Fruit fly (Drosophila melanogaster) whole organism, embryonic: ENCODE measurements around the gene CG14568.
A peak's percentile ranks its signal among the peaks of the same experiment; 100 is the strongest.

Experiments
- ATbp ChIP-seq: fragments of 200-800 bp; sonication (Bioruptor generic); optimal IDR thresholded peaks from 2 replicates; lab custom pipeline; 2017; ENCODE audit warnings: missing biosample characterization, mild to moderate bottlenecking, missing genetic modification characterization, missing genetic modification reagents
- Abd-B ChIP-seq: fragments of 200-800 bp; sonication (Bioruptor generic); optimal IDR thresholded peaks from 2 replicates; lab custom pipeline; 2018; ENCODE audit warnings: missing biosample characterization, mild to moderate bottlenecking, missing genetic modification characterization, moderate library complexity
- Atf6 ChIP-seq: fragments of 200-800 bp; sonication (Bioruptor generic); IDR thresholded peaks from 2 replicates; pipeline ENCODE4 v1.3.6; 2022; ENCODE audit warnings: missing biosample characterization, missing genetic modification characterization
- CG11085 ChIP-seq: fragments of 200-800 bp; sonication (Bioruptor generic); IDR thresholded peaks from 2 replicates; pipeline ENCODE4 v1.3.6; 2022; ENCODE audit warnings: missing biosample characterization, missing genetic modification characterization
- CG11247 ChIP-seq: fragments of 200-800 bp; sonication (Bioruptor generic); IDR thresholded peaks from 2 replicates; pipeline ENCODE4 v1.3.6; 2022; ENCODE audit warnings: missing biosample characterization, missing genetic modification characterization
- CG12104 ChIP-seq: fragments of 200-800 bp; sonication (Bioruptor generic); optimal IDR thresholded peaks from 3 replicates; lab custom pipeline; 2016; ENCODE audit warnings: missing biosample characterization, missing genetic modification characterization
- CG15269 ChIP-seq: fragments of 200-800 bp; sonication (Bioruptor generic); optimal IDR thresholded peaks from 2 replicates; lab custom pipeline; 2018; ENCODE audit warnings: missing biosample characterization, mild to moderate bottlenecking, missing genetic modification characterization, moderate library complexity
- CG15479 ChIP-seq: fragments of 200-800 bp; sonication (Bioruptor generic); optimal IDR thresholded peaks from 3 replicates; lab custom pipeline; 2019; ENCODE audit warnings: missing biosample characterization, mild to moderate bottlenecking, missing genetic modification characterization, moderate library complexity
- CG3163 ChIP-seq: fragments of 200-800 bp; sonication (Bioruptor generic); optimal IDR thresholded peaks from 3 replicates; lab custom pipeline; 2016; ENCODE audit warnings: missing biosample characterization, missing genetic modification characterization
- CG7839 ChIP-seq: fragments of 200-800 bp; sonication (Bioruptor generic); optimal IDR thresholded peaks from 3 replicates; lab custom pipeline; 2018; ENCODE audit warnings: missing biosample characterization, mild to moderate bottlenecking, missing genetic modification characterization, moderate library complexity
- CG7987 ChIP-seq: fragments of 200-800 bp; sonication (Bioruptor generic); optimal IDR thresholded peaks from 2 replicates; lab custom pipeline; 2018; ENCODE audit warnings: missing biosample characterization, mild to moderate bottlenecking, missing genetic modification characterization, moderate library complexity
- CG8290 ChIP-seq, 3 experiments: fragments of 200-800 bp; sonication (Bioruptor generic); optimal IDR thresholded peaks; 2 replicates each; lab custom pipeline; 2016 to 2019; ENCODE audit warnings: missing biosample characterization in 3 of 3, missing genetic modification characterization in 3 of 3, mild to moderate bottlenecking in 2 of 3, moderate library complexity in 1 of 3
- CG8359 ChIP-seq: fragments of 200-800 bp; sonication (Bioruptor generic); optimal IDR thresholded peaks from 2 replicates; lab custom pipeline; 2017; ENCODE audit warnings: missing biosample characterization, mild to moderate bottlenecking, missing genetic modification characterization, borderline replicate concordance
- D19A ChIP-seq: fragments of 200-800 bp; optimal IDR thresholded peaks from 3 replicates; lab custom pipeline; 2019; ENCODE audit warnings: missing biosample characterization, mild to moderate bottlenecking, missing genetic modification characterization, moderate library complexity
- Dad ChIP-seq: fragments of 200-800 bp; sonication (Bioruptor generic); optimal IDR thresholded peaks from 3 replicates; lab custom pipeline; 2016; ENCODE audit warnings: missing biosample characterization, missing genetic modification characterization
- Drgx ChIP-seq: fragments of 200-800 bp; sonication (Bioruptor generic); IDR thresholded peaks from 2 replicates; pipeline ENCODE4 v1.3.6; 2022; ENCODE audit warnings: missing biosample characterization, missing genetic modification characterization
- ERR ChIP-seq: fragments of 200-800 bp; sonication (Bioruptor generic); optimal IDR thresholded peaks from 2 replicates; lab custom pipeline; 2016; ENCODE audit warnings: missing biosample characterization, missing genetic modification characterization
- Hand ChIP-seq: fragments of 200-800 bp; sonication (Bioruptor generic); optimal IDR thresholded peaks from 2 replicates; lab custom pipeline; 2017; ENCODE audit warnings: mild to moderate bottlenecking, missing biosample characterization, missing genetic modification reagents, missing genetic modification characterization
- Hey ChIP-seq: fragments of 200-800 bp; sonication (Bioruptor generic); optimal IDR thresholded peaks from 3 replicates; lab custom pipeline; 2018; ENCODE audit warnings: missing biosample characterization, mild to moderate bottlenecking, missing genetic modification characterization
- HmgZ ChIP-seq: fragments of 200-800 bp; sonication (Bioruptor generic); optimal IDR thresholded peaks from 2 replicates; lab custom pipeline; 2018; ENCODE audit warnings: missing biosample characterization, mild to moderate bottlenecking, missing genetic modification characterization
- Hr39 ChIP-seq: fragments of >200 bp; optimal IDR thresholded peaks from 2 replicates; lab custom pipeline; 2017
- Kr ChIP-seq: fragments of 200-800 bp; sonication (Bioruptor generic); optimal IDR thresholded peaks from 2 replicates; lab custom pipeline; 2017; ENCODE audit warnings: missing biosample characterization, mild to moderate bottlenecking, missing genetic modification characterization
- NFAT ChIP-seq: fragments of 200-800 bp; sonication (Bioruptor generic); IDR thresholded peaks from 2 replicates; pipeline ENCODE4 v1.3.6; 2022; ENCODE audit warnings: missing biosample characterization, missing genetic modification characterization
- Neu2 ChIP-seq: fragments of 200-800 bp; sonication (Bioruptor generic); optimal IDR thresholded peaks from 3 replicates; lab custom pipeline; 2016; ENCODE audit warnings: missing biosample characterization, missing genetic modification characterization, borderline replicate concordance
- Pdp1 ChIP-seq, 2 experiments: fragments of 200-800 bp; sonication (Bioruptor generic); optimal IDR thresholded peaks; 3 replicates each; lab custom pipeline; 2016; ENCODE audit warnings: missing biosample characterization in 2 of 2, missing genetic modification characterization in 2 of 2, mild to moderate bottlenecking in 1 of 2, moderate library complexity in 1 of 2
- Sox100B ChIP-seq: fragments of 200-800 bp; sonication (Bioruptor generic); optimal IDR thresholded peaks from 3 replicates; lab custom pipeline; 2018; ENCODE audit warnings: missing biosample characterization, mild to moderate bottlenecking, missing genetic modification characterization
- Sry-δ ChIP-seq: fragments of 200-800 bp; sonication (Bioruptor generic); optimal IDR thresholded peaks from 2 replicates; lab custom pipeline; 2016; ENCODE audit warnings: missing biosample characterization, missing genetic modification characterization
- ato ChIP-seq: fragments of 200-800 bp; sonication (Bioruptor generic); IDR thresholded peaks from 2 replicates; pipeline ENCODE4 v1.3.6; 2022; ENCODE audit warnings: missing biosample characterization, missing genetic modification characterization; ENCODE audit not compliant: partially characterized antibody
- chm ChIP-seq: fragments of 200-800 bp; sonication (Bioruptor generic); IDR thresholded peaks from 2 replicates; pipeline ENCODE4 v1.3.6; 2022; ENCODE audit warnings: missing biosample characterization, missing genetic modification characterization
- crol ChIP-seq: fragments of 200-800 bp; sonication (Bioruptor generic); IDR thresholded peaks from 2 replicates; pipeline ENCODE4 v1.3.6; 2022; ENCODE audit warnings: missing biosample characterization, missing genetic modification characterization
- dan ChIP-seq: fragments of 200-800 bp; sonication (Bioruptor generic); IDR thresholded peaks from 2 replicates; pipeline ENCODE4 v1.3.6; 2022; ENCODE audit warnings: missing biosample characterization, missing genetic modification characterization
- danr ChIP-seq: fragments of 200-800 bp; sonication (Bioruptor generic); IDR thresholded peaks from 2 replicates; pipeline ENCODE4 v1.3.6; 2022; ENCODE audit warnings: missing biosample characterization, missing genetic modification characterization
- emc ChIP-seq: fragments of 200-800 bp; sonication (Bioruptor generic); optimal IDR thresholded peaks from 2 replicates; lab custom pipeline; 2016; ENCODE audit warnings: missing biosample characterization, missing genetic modification characterization
- exex ChIP-seq: fragments of 200-800 bp; sonication (Bioruptor generic); optimal IDR thresholded peaks from 4 replicates; lab custom pipeline; 2018; ENCODE audit warnings: missing biosample characterization, mild to moderate bottlenecking, missing genetic modification characterization, moderate library complexity
- fd102C ChIP-seq: fragments of 200-800 bp; sonication (Bioruptor generic); optimal IDR thresholded peaks from 2 replicates; lab custom pipeline; 2018; ENCODE audit warnings: missing biosample characterization, mild to moderate bottlenecking, missing genetic modification characterization, moderate library complexity
- gce ChIP-seq: fragments of 200-800 bp; sonication (Bioruptor generic); IDR thresholded peaks from 3 replicates; pipeline ENCODE4 v1.3.6; 2022; ENCODE audit warnings: missing biosample characterization, missing genetic modification characterization
- gcm ChIP-seq: fragments of 200-800 bp; sonication (Bioruptor generic); optimal IDR thresholded peaks from 2 replicates; lab custom pipeline; 2019; ENCODE audit warnings: missing biosample characterization, mild to moderate bottlenecking, missing genetic modification characterization, moderate library complexity
- insv ChIP-seq, 2 experiments: fragments of 200-800 bp; sonication (Bioruptor generic); optimal IDR thresholded peaks; 3 replicates each; lab custom pipeline; 2016 to 2018; ENCODE audit warnings: missing biosample characterization in 2 of 2, missing genetic modification characterization in 2 of 2
- luna ChIP-seq: fragments of 200-800 bp; sonication (Bioruptor generic); optimal IDR thresholded peaks from 2 replicates; lab custom pipeline; 2016; ENCODE audit warnings: missing biosample characterization, missing genetic modification characterization
- nerfin-1 ChIP-seq: fragments of 200-800 bp; sonication (Bioruptor generic); optimal IDR thresholded peaks from 3 replicates; lab custom pipeline; 2019; ENCODE audit warnings: missing biosample characterization, mild to moderate bottlenecking, missing genetic modification characterization, moderate library complexity
- onecut ChIP-seq: fragments of 200-800 bp; sonication (Bioruptor generic); IDR thresholded peaks from 2 replicates; pipeline ENCODE4 v1.3.6; 2022; ENCODE audit warnings: missing biosample characterization, missing genetic modification characterization
- pros ChIP-seq: fragments of 200-800 bp; sonication (Bioruptor generic); optimal IDR thresholded peaks from 3 replicates; lab custom pipeline; 2019; ENCODE audit warnings: missing biosample characterization, mild to moderate bottlenecking, missing genetic modification characterization, moderate library complexity
- ro ChIP-seq: fragments of 200-800 bp; sonication (Bioruptor generic); IDR thresholded peaks from 2 replicates; pipeline ENCODE4 v1.3.6; 2022; ENCODE audit warnings: missing biosample characterization, missing genetic modification characterization
- sc ChIP-seq, 3 experiments: fragments of >200 bp in 2 of 3; fragments of 200-800 bp in 1 of 3; sonication (Bioruptor generic) in 1 of 3; optimal IDR thresholded peaks; 2 replicates in 2 of 3; 3 replicates in 1 of 3; lab custom pipeline; 2017; ENCODE audit warnings: mild to moderate bottlenecking in 1 of 3, missing biosample characterization in 1 of 3, missing genetic modification characterization in 1 of 3, missing genetic modification reagents in 1 of 3
- slbo ChIP-seq: fragments of 200-800 bp; sonication (Bioruptor generic); IDR thresholded peaks from 2 replicates; pipeline ENCODE4 v1.3.6; 2022; ENCODE audit warnings: missing biosample characterization, missing genetic modification characterization
- toy ChIP-seq: fragments of 200-800 bp; sonication (Bioruptor generic); IDR thresholded peaks from 2 replicates; pipeline ENCODE4 v1.3.6; 2022; ENCODE audit warnings: missing biosample characterization, missing genetic modification characterization
- twi ChIP-seq: fragments of 200-800 bp; optimal IDR thresholded peaks from 2 replicates; lab custom pipeline; 2019; ENCODE audit warnings: missing biosample characterization, mild to moderate bottlenecking, missing genetic modification characterization, moderate library complexity
- yki ChIP-seq: fragments of >200 bp; optimal IDR thresholded peaks from 3 replicates; lab custom pipeline; 2018

Gene CG14568

DNA sequence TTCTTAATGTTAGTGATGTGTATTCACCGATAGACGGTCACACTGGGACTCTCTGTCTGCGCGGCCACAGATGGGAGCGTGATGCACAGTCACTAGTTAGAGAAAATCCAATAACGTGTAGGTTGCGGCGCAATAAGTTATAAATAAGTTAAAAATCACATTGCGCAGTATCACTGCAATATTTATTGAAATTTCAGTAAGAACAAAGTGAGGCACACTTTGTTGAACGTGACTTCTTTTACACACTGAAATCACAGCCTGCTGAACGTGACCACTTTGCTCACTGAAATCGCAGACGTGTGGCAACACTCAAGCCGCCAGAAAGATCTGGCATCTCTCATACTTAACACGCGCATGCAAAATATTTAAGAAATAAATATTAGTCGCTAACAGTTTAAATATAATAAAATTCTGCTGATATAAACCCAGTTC lies 4.7 kb downstream of the CG14568 start, which contains the start of the genes CG11247 and Polr2H (continued):
- TF ChIP-seq ATbp (GFP tag; lab: Kevin White, UChicago): peak; percentile 62
- peak; percentile 89 for TF ChIP-seq danr
- TF ChIP-seq CG12104 (GFP tag; lab: Kevin White, UChicago): peak; percentile 64
- peak; percentile 91 for TF ChIP-seq NFAT (GFP tag; lab: Robert Waterston, UW)
- TF ChIP-seq toy (GFP tag; lab: Robert Waterston, UW): peak; percentile 79; the same call in 1 of the 2 replicates
- peak; percentile 87 for TF ChIP-seq CG8290 (GFP tag; optimal IDR thresholded peaks at IDR 0.05; lab: Kevin White, UChicago)
- peak; percentile 51 to 94 for TF ChIP-seq CG8290 (tag; optimal IDR thresholded peaks at IDR 0.05; lab: Kevin White, UChicago)
- TF ChIP-seq slbo (GFP tag; lab: Robert Waterston, UW): peak; percentile 97
- TF ChIP-seq Hand (GFP tag; lab: Kevin White, UChicago): no peak

DNA sequence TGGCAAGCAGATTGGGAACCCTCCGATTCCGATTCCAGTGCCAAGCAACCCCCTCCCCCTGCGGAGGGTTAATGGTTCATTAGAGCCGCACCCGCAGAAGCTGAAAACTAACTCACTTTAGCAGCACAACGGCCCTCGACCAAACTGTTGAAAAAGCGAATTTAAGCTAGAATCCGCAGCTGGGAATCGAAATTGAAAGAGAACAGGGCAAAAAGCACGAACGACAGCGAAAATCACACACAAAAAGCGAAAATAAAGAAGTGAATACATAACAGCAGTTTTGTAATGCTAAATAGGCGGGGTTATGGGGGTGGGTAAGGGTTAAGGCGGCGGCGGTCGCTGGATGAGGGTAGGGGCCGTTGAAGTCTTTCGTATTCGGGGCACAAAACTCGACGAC lies 5.6 kb downstream of the CG14568 start:
- TF ChIP-seq HmgZ (no peak), yki (lab: Kevin White, UChicago) (no peak), twi (tag; lab: Kevin White, UChicago) (peak; percentile 89), CG11247 (peak; percentile 61; the same call in 1 of the 2 replicates), exex (tag; lab: Kevin White, UChicago) (no peak), Pdp1 (GFP tag; optimal IDR thresholded peaks at IDR 0.05; lab: Kevin White, UChicago) (peak in 1 of 2 experiments; percentile 9), crol (GFP tag; lab: Robert Waterston, UW) (peak; percentile 25; the same call in 1 of the 2 replicates), Abd-B (GFP tag; lab: Kevin White, UChicago) (no peak), Atf6 (no peak), CG3163 (GFP tag; lab: Kevin White, UChicago) (no peak), Sry-δ (GFP tag; lab: Kevin White, UChicago) (no peak), ro (GFP tag; lab: Robert Waterston, UW) (no peak), ERR (no peak), Neu2 (GFP tag; lab: Kevin White, UChicago) (no peak), CG7839 (tag; lab: Kevin White, UChicago) (no peak), luna (GFP tag; lab: Kevin White, UChicago) (no peak), pros (GFP tag; lab: Kevin White, UChicago) (peak; percentile 26), insv (GFP tag; optimal IDR thresholded peaks at IDR 0.05; lab: Kevin White, UChicago) (no peak), gce (GFP tag; lab: Robert Waterston, UW) (no peak), Kr (peak; percentile 11), chm (0 out of 2 replicates have a peak, but pooled peaks have one; percentile 22), gcm (GFP tag; lab: Kevin White, UChicago) (peak; percentile 71), CG11085 (no peak), CG7987 (GFP tag; lab: Kevin White, UChicago) (no peak), nerfin-1 (tag; lab: Kevin White, UChicago) (no peak), CG15479 (GFP tag; lab: Kevin White, UChicago) (no peak)
- TF ChIP-seq, all 482 proteins: peak for 8

- TF ChIP-seq sc (optimal IDR thresholded peaks at IDR 0.05; lab: Kevin White, UChicago): no peak
- peak; percentile 4 for TF ChIP-seq sc (GFP tag; optimal IDR thresholded peaks at IDR 0.05; lab: Kevin White, UChicago)
- TF ChIP-seq fd102C (GFP tag; lab: Kevin White, UChicago): no peak
- no peak for TF ChIP-seq emc (GFP tag; lab: Kevin White, UChicago)
- TF ChIP-seq D19A (tag; lab: Kevin White, UChicago): peak; percentile 15
- TF ChIP-seq Drgx (GFP tag; lab: Robert Waterston, UW): no peak
- no peak for TF ChIP-seq Hr39 (lab: Kevin White, UChicago)
- no peak for TF ChIP-seq Dad (GFP tag; lab: Kevin White, UChicago)
- no peak for TF ChIP-seq onecut (GFP tag; lab: Robert Waterston, UW)
- TF ChIP-seq ato: no peak
- peak; percentile 1 for TF ChIP-seq CG8359 (GFP tag; lab: Kevin White, UChicago)
- TF ChIP-seq dan (GFP tag; lab: Robert Waterston, UW): no peak
- TF ChIP-seq CG15269: no peak
- TF ChIP-seq Sox100B (GFP tag; lab: Kevin White, UChicago): no peak
- TF ChIP-seq Hey: no peak
These were observed 6.1 kb downstream of the CG14568 start for dm6 chr3L:21727013-21727727.
